Worm (Caenorhabditis elegans): ENCODE data around the gene moa-1.

The moa-1 gene

ce11 chrIII:1969802-1970201, at the start of gene moa-1:
Gene moa-1 (minus strand): TSS chrIII:1969902.
- TF ChIP-seq ztf-29 (GFP tag; IDR thresholded peaks at IDR 0.05) (no peak), tab-1 (GFP tag; IDR thresholded peaks at IDR 0.05) (no peak)

DNA sequence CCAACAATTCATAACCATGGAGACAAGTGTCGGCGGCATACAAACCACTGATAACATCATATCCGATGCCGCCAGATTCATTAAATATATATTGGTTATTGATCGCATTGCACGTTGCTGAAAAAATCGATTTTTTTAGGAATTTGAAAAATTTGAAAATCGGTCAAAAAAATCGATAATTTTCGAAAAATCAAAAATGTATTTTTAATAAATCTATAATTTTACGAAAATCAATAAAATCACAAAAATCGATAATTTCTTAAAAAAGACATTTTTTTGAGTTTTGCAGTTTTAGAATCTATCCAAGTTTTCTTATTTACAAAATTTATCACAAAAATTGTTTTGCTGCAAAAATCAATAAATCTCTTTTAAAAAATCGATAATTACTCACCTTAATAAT, 45.8 kb upstream of the moa-1 start:
- TF ChIP-seq T22C8.4 (GFP tag; IDR thresholded peaks at IDR 0.05), result peak; percentile 76
- TF ChIP-seq med-1 (GFP tag; optimal IDR thresholded peaks at IDR 0.05; ENCODE audit: insufficient read depth), result no peak

DNA sequence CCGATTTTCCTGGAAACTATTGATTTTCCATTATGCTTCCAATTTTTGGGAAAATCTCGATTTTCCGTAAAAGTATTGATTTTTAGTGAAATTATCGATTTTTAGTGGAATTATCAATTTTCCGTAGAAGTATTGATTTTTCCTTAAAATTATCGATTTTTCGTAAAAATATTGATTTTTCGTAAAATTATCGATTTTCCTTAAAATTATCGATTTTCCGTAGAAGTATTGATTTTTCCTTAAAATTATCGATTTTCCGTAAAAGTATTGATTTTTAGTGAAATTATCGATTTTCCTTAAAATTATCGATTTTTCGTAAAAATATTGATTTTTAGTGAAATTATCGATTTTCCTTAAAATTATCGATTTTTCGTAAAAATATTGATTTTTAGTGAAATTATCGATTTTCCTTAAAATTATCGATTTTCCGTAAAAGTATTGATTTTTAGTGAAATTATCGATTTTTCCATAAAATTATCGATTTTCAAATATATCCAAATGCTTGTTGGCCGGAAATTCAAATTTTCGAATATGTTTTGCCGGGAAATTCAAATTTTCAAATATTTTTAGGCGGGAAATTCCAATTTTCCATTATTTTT, 44.3 kb upstream of the moa-1 start:
- peak; percentile 98 for TF ChIP-seq T22C8.4 (GFP tag; IDR thresholded peaks at IDR 0.05)

- TF ChIP-seq T22C8.4 (GFP tag; IDR thresholded peaks at IDR 0.05), result peak; percentile 70
- TF ChIP-seq cog-1 (tag; optimal IDR thresholded peaks at IDR 0.05), result no peak
These were observed 43.6 kb upstream of the moa-1 start for ce11 chrIII:2013156-2013854.

ce11 chrIII:2012561-2012960, 42.9 kb upstream of the moa-1 start:
- TF ChIP-seq T22C8.4 (GFP tag; IDR thresholded peaks at IDR 0.05), result peak; percentile 72
- no peak for TF ChIP-seq tab-1 (GFP tag; IDR thresholded peaks at IDR 0.05)

ce11 chrIII:2008894-2009293, 39.2 kb upstream of the moa-1 start:
- peak; percentile 59; the same call in 1 of the 2 replicates for TF ChIP-seq T22C8.4 (GFP tag; IDR thresholded peaks at IDR 0.05)
- no peak for TF ChIP-seq cog-1 (tag; optimal IDR thresholded peaks at IDR 0.05)

DNA sequence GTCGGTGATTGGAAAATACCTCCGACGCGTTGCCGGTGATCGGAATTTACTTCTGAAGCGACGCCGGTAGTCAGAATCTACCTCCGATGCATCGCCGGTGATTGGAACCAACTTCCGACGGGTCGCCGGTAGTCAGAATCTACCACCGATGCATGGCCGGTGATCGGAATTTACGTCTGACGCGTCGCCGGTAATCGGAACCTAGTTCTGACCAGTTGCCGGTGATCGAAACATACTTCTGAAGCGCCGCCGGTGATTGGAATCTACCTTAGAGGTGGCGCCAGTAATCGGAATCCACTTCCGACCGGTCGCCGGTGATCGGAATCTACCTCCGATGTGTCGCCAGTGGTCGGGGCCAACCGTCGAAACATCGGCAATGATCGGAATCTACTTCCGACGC, 38.6 kb upstream of the moa-1 start:
- TF ChIP-seq cog-1 (tag; optimal IDR thresholded peaks at IDR 0.05), result no peak
- no peak for TF ChIP-seq ztf-29 (GFP tag; IDR thresholded peaks at IDR 0.05)
- TF ChIP-seq med-1 (GFP tag; optimal IDR thresholded peaks at IDR 0.05; ENCODE audit: insufficient read depth), result no peak
- TF ChIP-seq T22C8.4 (GFP tag; IDR thresholded peaks at IDR 0.05), result no peak
- TF ChIP-seq flt-1 (GFP tag; IDR thresholded peaks at IDR 0.05), result no peak
- TF ChIP-seq ztf-23 (GFP tag; IDR thresholded peaks at IDR 0.05), result no peak
- no peak for TF ChIP-seq tab-1 (GFP tag; IDR thresholded peaks at IDR 0.05)
- no peak for TF ChIP-seq klf-2 (GFP tag; conservative IDR thresholded peaks at IDR 0.05)
- no peak for TF ChIP-seq ref-1 (GFP tag; conservative IDR thresholded peaks at IDR 0.05)

ce11 chrIII:2006937-2007336, 37.2 kb upstream of the moa-1 start:
- TF ChIP-seq T22C8.4 (GFP tag; IDR thresholded peaks at IDR 0.05) (peak; percentile 58), cog-1 (tag; optimal IDR thresholded peaks at IDR 0.05) (no peak)

DNA sequence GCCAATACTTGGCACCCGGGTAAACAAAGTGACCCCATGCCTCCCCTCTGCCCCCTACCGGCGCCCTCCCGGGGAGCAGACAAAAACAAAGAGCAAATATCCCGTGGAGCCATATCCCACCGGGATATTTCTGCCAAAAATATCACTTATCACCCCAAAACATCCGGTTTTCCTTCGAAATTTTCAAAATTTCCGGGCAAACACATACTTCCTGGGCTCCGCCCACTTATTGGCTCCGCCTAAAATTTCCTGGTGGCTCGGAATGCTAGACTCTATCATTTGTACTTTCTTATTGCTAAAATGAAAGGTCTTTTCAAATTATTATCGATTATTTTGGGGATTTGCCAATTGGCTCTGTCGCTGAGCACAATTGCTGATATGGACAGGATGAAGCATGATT, 36.0 kb upstream of the moa-1 start, which contains the start of gene Y39A3B.1:
Y39A3B.1 (plus strand) TSS at position 301 of the 400 bp plus-strand sequence.
- TF ChIP-seq ref-1 (GFP tag; conservative IDR thresholded peaks at IDR 0.05), result no peak
- TF ChIP-seq ztf-29 (GFP tag; IDR thresholded peaks at IDR 0.05), result no peak
- TF ChIP-seq ztf-23 (GFP tag; IDR thresholded peaks at IDR 0.05), result no peak
- TF ChIP-seq flt-1 (GFP tag; IDR thresholded peaks at IDR 0.05), result no peak
- TF ChIP-seq klf-2 (GFP tag; conservative IDR thresholded peaks at IDR 0.05), result no peak
- no peak for TF ChIP-seq tab-1 (GFP tag; IDR thresholded peaks at IDR 0.05)
- TF ChIP-seq med-1 (GFP tag; optimal IDR thresholded peaks at IDR 0.05; ENCODE audit: insufficient read depth), result no peak
- no peak for TF ChIP-seq cog-1 (tag; optimal IDR thresholded peaks at IDR 0.05)
- no peak for TF ChIP-seq T22C8.4 (GFP tag; IDR thresholded peaks at IDR 0.05)

DNA sequence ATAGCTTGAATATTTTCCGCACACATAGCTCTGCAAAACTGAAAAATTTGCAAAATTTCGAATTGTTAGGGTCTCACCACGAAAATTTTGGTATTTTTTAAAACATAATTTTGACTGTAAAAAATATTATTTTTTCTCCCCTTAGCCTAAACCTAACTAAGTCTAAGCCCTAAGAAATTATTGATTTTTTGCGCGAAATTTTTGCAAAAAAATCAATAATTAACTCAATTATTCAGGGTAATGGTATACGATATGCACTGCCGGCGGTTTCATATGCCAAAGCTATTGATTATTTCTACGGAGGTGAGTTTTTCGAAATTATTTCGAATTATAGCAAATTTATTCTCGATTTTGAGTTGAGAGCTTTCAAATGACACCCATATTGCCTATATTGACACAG, 31.5 kb upstream of the moa-1 start:
- TF ChIP-seq med-1 (GFP tag; optimal IDR thresholded peaks at IDR 0.05; ENCODE audit: insufficient read depth) (no peak), T22C8.4 (GFP tag; IDR thresholded peaks at IDR 0.05) (peak; percentile 58)

DNA sequence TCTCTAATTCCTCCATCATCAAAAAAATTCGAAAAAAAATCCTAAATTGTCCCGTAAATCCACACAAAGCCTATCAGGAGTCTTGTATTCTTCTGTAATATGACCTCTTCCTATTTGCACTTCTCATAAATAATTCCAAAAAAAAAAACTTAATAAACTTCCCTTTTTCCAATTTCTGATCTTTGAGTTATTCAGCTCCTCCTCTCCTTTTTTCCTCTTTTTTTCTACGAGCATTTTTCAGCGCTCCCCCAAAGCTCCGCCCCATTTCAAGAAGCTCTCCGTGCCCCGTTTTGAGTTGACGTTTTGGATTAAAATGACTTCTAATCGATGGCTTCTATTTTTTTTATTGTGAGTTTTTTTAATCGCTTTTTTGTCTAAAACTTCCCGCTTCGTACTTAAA, 27.9 kb upstream of the moa-1 start, which contains the start of gene lgc-42:
lgc-42 (plus strand) TSS at position 301 of the 400 bp plus-strand sequence.
- TF ChIP-seq T22C8.4 (GFP tag; IDR thresholded peaks at IDR 0.05) (no peak), med-1 (GFP tag; optimal IDR thresholded peaks at IDR 0.05; ENCODE audit: insufficient read depth) (no peak), ztf-29 (GFP tag; IDR thresholded peaks at IDR 0.05) (no peak), flt-1 (GFP tag; IDR thresholded peaks at IDR 0.05) (no peak), cog-1 (tag; optimal IDR thresholded peaks at IDR 0.05) (no peak), ref-1 (GFP tag; conservative IDR thresholded peaks at IDR 0.05) (no peak), ztf-23 (GFP tag; IDR thresholded peaks at IDR 0.05) (no peak), klf-2 (GFP tag; conservative IDR thresholded peaks at IDR 0.05) (no peak), tab-1 (GFP tag; IDR thresholded peaks at IDR 0.05) (no peak)

- no peak for TF ChIP-seq flt-1 (GFP tag; IDR thresholded peaks at IDR 0.05)
- no peak for TF ChIP-seq klf-2 (GFP tag; conservative IDR thresholded peaks at IDR 0.05)
- TF ChIP-seq T22C8.4 (GFP tag; IDR thresholded peaks at IDR 0.05), result no peak
- TF ChIP-seq ztf-23 (GFP tag; IDR thresholded peaks at IDR 0.05), result no peak
- TF ChIP-seq cog-1 (tag; optimal IDR thresholded peaks at IDR 0.05), result no peak
- TF ChIP-seq ref-1 (GFP tag; conservative IDR thresholded peaks at IDR 0.05), result no peak
These were observed 20.2 kb upstream of the moa-1 start for ce11 chrIII:1989940-1990339.

All from whole organism, midembryonic.